Fruit fly (Drosophila melanogaster): ENCODE measurements around the gene Spase22-23.

The Spase22-23 gene

dm6 chr3R:24266786-24267579 is 37.1 kb upstream of the Spase22-23 start:
- peak in 1 of 2 experiments; percentile 45 for TF ChIP-seq dl (GFP tag; optimal IDR thresholded peaks at IDR 0.05; ENCODE audit: insufficient read depth in 1 of 2, partially characterized antibody in 2 of 2)
- TF ChIP-seq h (GFP tag; optimal IDR thresholded peaks at IDR 0.05), result peak; percentile 85
- no peak for TF ChIP-seq Abd-B (GFP tag; optimal IDR thresholded peaks at IDR 0.05)
- TF ChIP-seq Hr78 (GFP tag; optimal IDR thresholded peaks at IDR 0.05), result no peak
- TF ChIP-seq woc (GFP tag; optimal IDR thresholded peaks at IDR 0.05), result peak; percentile 81
- no peak for TF ChIP-seq lola (GFP tag; optimal IDR thresholded peaks at IDR 0.05)
- peak; percentile 68 for TF ChIP-seq ey (GFP tag; optimal IDR thresholded peaks at IDR 0.05)
- TF ChIP-seq Mio (GFP tag; optimal IDR thresholded peaks at IDR 0.05), result no peak
- peak; percentile 25 for TF ChIP-seq Hnf4 (GFP tag; optimal IDR thresholded peaks at IDR 0.05)
- peak; percentile 82 for TF ChIP-seq psq (GFP tag; optimal IDR thresholded peaks at IDR 0.05)
- no peak for TF ChIP-seq Myc (optimal IDR thresholded peaks at IDR 0.05)
- TF ChIP-seq Vsx2 (GFP tag; optimal IDR thresholded peaks at IDR 0.05; ENCODE audit: partially characterized antibody), result peak; percentile 91
- TF ChIP-seq GATAd (GFP tag; optimal IDR thresholded peaks at IDR 0.05), result no peak
- no peak for TF ChIP-seq jim (GFP tag; optimal IDR thresholded peaks at IDR 0.05)
- peak; percentile 87 for TF ChIP-seq OdsH (GFP tag; optimal IDR thresholded peaks at IDR 0.05)
- TF ChIP-seq sage (GFP tag; optimal IDR thresholded peaks at IDR 0.05), result peak; percentile 43
- no peak for TF ChIP-seq N (GFP tag; optimal IDR thresholded peaks at IDR 0.05)
- TF ChIP-seq Dif (GFP tag; optimal IDR thresholded peaks at IDR 0.05; ENCODE audit: partially characterized antibody), result peak; percentile 77
- no peak for TF ChIP-seq usp (GFP tag; optimal IDR thresholded peaks at IDR 0.05)
- no peak for TF ChIP-seq CrebA (GFP tag; optimal IDR thresholded peaks at IDR 0.05; ENCODE audit: borderline replicate concordance)
- peak; percentile 77 for TF ChIP-seq dmrt93B (GFP tag; optimal IDR thresholded peaks at IDR 0.05)
- TF ChIP-seq br (GFP tag; optimal IDR thresholded peaks at IDR 0.05), result peak; percentile 80
- peak; percentile 82 for TF ChIP-seq CG9705 (GFP tag; optimal IDR thresholded peaks at IDR 0.05)
- TF ChIP-seq brk (GFP tag; optimal IDR thresholded peaks at IDR 0.05), result peak; percentile 49
- TF ChIP-seq dsf (GFP tag; optimal IDR thresholded peaks at IDR 0.05; ENCODE audit: borderline replicate concordance), result no peak
- TF ChIP-seq sv (GFP tag; optimal IDR thresholded peaks at IDR 0.05), result no peak
- TF ChIP-seq Hr83 (GFP tag; optimal IDR thresholded peaks at IDR 0.05; ENCODE audit: poor library complexity, severe bottlenecking), result peak; percentile 30
- TF ChIP-seq Rel (GFP tag; optimal IDR thresholded peaks at IDR 0.05), result peak; percentile 24
- TF ChIP-seq Rel (tag; optimal IDR thresholded peaks at IDR 0.05), result peak; percentile 63
- no peak for TF ChIP-seq Dfd (GFP tag; optimal IDR thresholded peaks at IDR 0.05)
- TF ChIP-seq fru (GFP tag; optimal IDR thresholded peaks at IDR 0.05), result peak; percentile 83
- TF ChIP-seq tai (GFP tag; optimal IDR thresholded peaks at IDR 0.05), result no peak
- TF ChIP-seq Sp1 (GFP tag; optimal IDR thresholded peaks at IDR 0.05), result peak; percentile 92
- no peak for TF ChIP-seq CG32264 (GFP tag; optimal IDR thresholded peaks at IDR 0.05)
- peak; percentile 47 for TF ChIP-seq Jra (GFP tag; optimal IDR thresholded peaks at IDR 0.05)
- no peak for TF ChIP-seq pan (optimal IDR thresholded peaks at IDR 0.05)
- peak in 1 of 2 experiments; percentile 88 for TF ChIP-seq foxo (GFP tag; optimal IDR thresholded peaks at IDR 0.05)
- TF ChIP-seq HLH106 (tag; optimal IDR thresholded peaks at IDR 0.05), result peak; percentile 92
- peak; percentile 74 for TF ChIP-seq rgr (GFP tag; optimal IDR thresholded peaks at IDR 0.05)

- TF ChIP-seq Vsx2 (GFP tag; optimal IDR thresholded peaks at IDR 0.05; ENCODE audit: partially characterized antibody) (peak; percentile 6), rgr (GFP tag; optimal IDR thresholded peaks at IDR 0.05) (no peak), brk (GFP tag; optimal IDR thresholded peaks at IDR 0.05) (peak; percentile 13), Rel (GFP tag; optimal IDR thresholded peaks at IDR 0.05) (no peak), Rel (tag; optimal IDR thresholded peaks at IDR 0.05) (peak; percentile 95), OdsH (GFP tag; optimal IDR thresholded peaks at IDR 0.05) (peak; percentile 6), psq (GFP tag; optimal IDR thresholded peaks at IDR 0.05) (peak; percentile 1), HLH106 (tag; optimal IDR thresholded peaks at IDR 0.05) (no peak)
These were observed 34.9 kb upstream of the Spase22-23 start for dm6 chr3R:24264414-24265363.
